Fruit fly (Drosophila melanogaster) whole organism, embryonic: ENCODE results near the gene JMJD5.
A peak's percentile ranks its signal among the peaks of the same experiment; 100 is the strongest.

Experiments used
- Aef1 ChIP-seq: fragments of 200-800 bp; sonication (Bioruptor generic); IDR thresholded peaks from 3 replicates; pipeline ENCODE4 v1.3.6; 2022; ENCODE audit warnings: missing biosample characterization, missing genetic modification characterization
- Antp ChIP-seq: fragments of 200-800 bp; sonication (Bioruptor generic); optimal IDR thresholded peaks from 3 replicates; lab custom pipeline; 2016; ENCODE audit warnings: missing biosample characterization, missing genetic modification characterization
- B-H1 ChIP-seq: fragments of 200-800 bp; sonication (Bioruptor generic); IDR thresholded peaks from 3 replicates; pipeline ENCODE4 v1.3.6; 2022; ENCODE audit warnings: missing biosample characterization, missing genetic modification characterization
- Blimp-1 ChIP-seq: fragments of 200-800 bp; sonication (Bioruptor generic); optimal IDR thresholded peaks from 3 replicates; lab custom pipeline; 2018; ENCODE audit warnings: missing biosample characterization, missing genetic modification characterization, mild to moderate bottlenecking, moderate library complexity, missing genetic modification reagents
- CG10321 ChIP-seq: fragments of 200-800 bp; sonication (Bioruptor generic); IDR thresholded peaks from 2 replicates; pipeline ENCODE4 v1.3.6; 2022; ENCODE audit warnings: missing biosample characterization, missing genetic modification characterization
- CG13775 ChIP-seq: fragments of 200-800 bp; sonication (Bioruptor generic); optimal IDR thresholded peaks from 3 replicates; lab custom pipeline; 2017; ENCODE audit warnings: missing biosample characterization, mild to moderate bottlenecking, missing genetic modification characterization
- CG14050 ChIP-seq: fragments of 200-800 bp; sonication (Bioruptor generic); IDR thresholded peaks from 3 replicates; pipeline ENCODE4 v1.3.6; 2022; ENCODE audit warnings: missing biosample characterization, missing genetic modification characterization
- CG15601 ChIP-seq: fragments of 200-800 bp; sonication (Bioruptor generic); optimal IDR thresholded peaks from 3 replicates; lab custom pipeline; 2019; ENCODE audit warnings: missing biosample characterization, mild to moderate bottlenecking, missing genetic modification characterization, moderate library complexity
- CG17568 ChIP-seq: fragments of 200-800 bp; sonication (Bioruptor generic); optimal IDR thresholded peaks from 2 replicates; lab custom pipeline; 2018; ENCODE audit warnings: missing biosample characterization, mild to moderate bottlenecking, missing genetic modification characterization, moderate library complexity
- CG18619 ChIP-seq: fragments of 200-800 bp; sonication (Bioruptor generic); optimal IDR thresholded peaks from 3 replicates; lab custom pipeline; 2017; ENCODE audit warnings: missing biosample characterization, mild to moderate bottlenecking, missing genetic modification characterization
- CG18764 ChIP-seq: fragments of 200-800 bp; sonication (Bioruptor generic); optimal IDR thresholded peaks from 3 replicates; lab custom pipeline; 2016; ENCODE audit warnings: missing biosample characterization, missing genetic modification characterization
- CG2129 ChIP-seq: fragments of 200-800 bp; sonication (Bioruptor generic); IDR thresholded peaks from 2 replicates; pipeline ENCODE4 v1.3.6; 2022; ENCODE audit warnings: missing biosample characterization, missing genetic modification characterization; ENCODE audit not compliant: partially characterized antibody
- CG3847 ChIP-seq: fragments of 200-800 bp; sonication (Bioruptor generic); IDR thresholded peaks from 2 replicates; pipeline ENCODE4 v1.3.6; 2022; ENCODE audit warnings: missing biosample characterization, missing genetic modification characterization
- CG42726 ChIP-seq: fragments of 200-800 bp; sonication (Bioruptor generic); IDR thresholded peaks from 2 replicates; pipeline ENCODE4 v1.3.6; 2022; ENCODE audit warnings: missing biosample characterization, missing genetic modification characterization; ENCODE audit not compliant: partially characterized antibody
- CG4424 ChIP-seq: fragments of 200-800 bp; sonication (Bioruptor generic); optimal IDR thresholded peaks from 3 replicates; lab custom pipeline; 2016; ENCODE audit warnings: missing biosample characterization, missing genetic modification characterization
- CG6175 ChIP-seq: fragments of 200-800 bp; sonication (Bioruptor generic); IDR thresholded peaks from 3 replicates; pipeline ENCODE4 v1.3.6; 2022; ENCODE audit warnings: missing biosample characterization, missing genetic modification characterization
- CG6854 ChIP-seq: fragments of 200-800 bp; sonication (Bioruptor generic); optimal IDR thresholded peaks from 3 replicates; lab custom pipeline; 2017; ENCODE audit warnings: missing biosample characterization, mild to moderate bottlenecking, missing genetic modification characterization
- CG7928 ChIP-seq: fragments of 200-800 bp; sonication (Bioruptor generic); optimal IDR thresholded peaks from 2 replicates; lab custom pipeline; 2017; ENCODE audit warnings: missing biosample characterization, mild to moderate bottlenecking, missing genetic modification characterization
- CG9797 ChIP-seq: fragments of 200-800 bp; sonication (Bioruptor generic); optimal IDR thresholded peaks from 3 replicates; lab custom pipeline; 2018; ENCODE audit warnings: missing biosample characterization, mild to moderate bottlenecking, missing genetic modification characterization
- CG9817 ChIP-seq: fragments of 200-800 bp; sonication (Bioruptor generic); optimal IDR thresholded peaks from 2 replicates; lab custom pipeline; 2018; ENCODE audit warnings: missing biosample characterization, mild to moderate bottlenecking, missing genetic modification characterization, moderate library complexity
- NK7.1 ChIP-seq: fragments of 200-800 bp; sonication (Bioruptor generic); optimal IDR thresholded peaks from 3 replicates; lab custom pipeline; 2016; ENCODE audit warnings: missing biosample characterization, missing genetic modification characterization
- Rfx ChIP-seq: fragments of 200-800 bp; sonication (Bioruptor generic); IDR thresholded peaks from 2 replicates; pipeline ENCODE4 v1.3.6; 2022; ENCODE audit warnings: missing biosample characterization, missing genetic modification characterization
- Rx ChIP-seq: fragments of 200-800 bp; sonication (Bioruptor generic); IDR thresholded peaks from 2 replicates; pipeline ENCODE4 v1.3.6; 2022; ENCODE audit warnings: missing biosample characterization, missing genetic modification characterization
- Taf1 ChIP-seq: fragments of 200-800 bp; sonication (Bioruptor generic); IDR thresholded peaks from 2 replicates; pipeline ENCODE4 v1.3.6; 2022; ENCODE audit warnings: missing biosample characterization, missing genetic modification characterization
- Tbp ChIP-seq: fragments of >200 bp; optimal IDR thresholded peaks from 2 replicates; lab custom pipeline; 2018; ENCODE audit warnings: missing biosample characterization, missing genetic modification characterization
- ab ChIP-seq: fragments of 200-800 bp; sonication (Bioruptor generic); optimal IDR thresholded peaks from 2 replicates; lab custom pipeline; 2016; ENCODE audit warnings: missing biosample characterization, missing genetic modification characterization
- amos ChIP-seq: fragments of 200-800 bp; sonication (Bioruptor generic); IDR thresholded peaks from 2 replicates; pipeline ENCODE4 v1.3.6; 2022; ENCODE audit warnings: missing biosample characterization, missing genetic modification characterization; ENCODE audit not compliant: partially characterized antibody
- caup ChIP-seq: fragments of 200-800 bp; sonication (Bioruptor generic); optimal IDR thresholded peaks from 3 replicates; lab custom pipeline; 2017; ENCODE audit warnings: missing biosample characterization, mild to moderate bottlenecking, missing genetic modification characterization, moderate library complexity; ENCODE audit not compliant: severe bottlenecking
- chinmo ChIP-seq: fragments of 200-800 bp; sonication (Bioruptor generic); IDR thresholded peaks from 4 replicates; pipeline ENCODE4 v1.3.6; 2022; ENCODE audit warnings: missing biosample characterization, missing genetic modification characterization; ENCODE audit not compliant: partially characterized antibody
- ci ChIP-seq: fragments of 200-800 bp; sonication (Bioruptor generic); IDR thresholded peaks from 3 replicates; pipeline ENCODE4 v1.3.6; 2022; ENCODE audit warnings: missing biosample characterization, missing genetic modification characterization
- cwo ChIP-seq: fragments of 200-800 bp; sonication (Bioruptor generic); optimal IDR thresholded peaks from 3 replicates; lab custom pipeline; 2017; ENCODE audit warnings: missing biosample characterization, missing genetic modification characterization, mild to moderate bottlenecking, moderate library complexity, missing genetic modification reagents
- disco-r ChIP-seq: fragments of 200-800 bp; sonication (Bioruptor generic); optimal IDR thresholded peaks from 2 replicates; lab custom pipeline; 2016; ENCODE audit warnings: missing biosample characterization, missing genetic modification characterization
- gcm2 ChIP-seq: fragments of 200-800 bp; sonication (Bioruptor generic); optimal IDR thresholded peaks from 2 replicates; lab custom pipeline; 2016; ENCODE audit warnings: missing biosample characterization, missing genetic modification characterization
- grn ChIP-seq: fragments of 200-800 bp; sonication (Bioruptor generic); optimal IDR thresholded peaks from 3 replicates; lab custom pipeline; 2017; ENCODE audit warnings: missing biosample characterization, missing genetic modification characterization
- hbn ChIP-seq: fragments of 200-800 bp; sonication (Bioruptor generic); IDR thresholded peaks from 2 replicates; pipeline ENCODE4 v1.3.6; 2022; ENCODE audit warnings: missing biosample characterization, missing genetic modification characterization; ENCODE audit not compliant: partially characterized antibody
- hkb ChIP-seq, 2 experiments: fragments of 200-800 bp in 1 of 2; fragments of >200 bp in 1 of 2; sonication (Bioruptor generic) in 1 of 2; IDR thresholded peaks in 1 of 2; optimal IDR thresholded peaks in 1 of 2; 2 replicates each; pipeline versions ENCODE4 v1.3.6 to Lab custom; 2017 to 2022; ENCODE audit warnings: missing biosample characterization in 1 of 2, missing genetic modification characterization in 1 of 2
- hth ChIP-seq: fragments of >200 bp; optimal IDR thresholded peaks from 2 replicates; lab custom pipeline; 2017; ENCODE audit warnings: inconsistent platforms
- kni ChIP-seq: fragments of 200-800 bp; sonication (Bioruptor generic); optimal IDR thresholded peaks from 3 replicates; lab custom pipeline; 2017; ENCODE audit warnings: mild to moderate bottlenecking, missing biosample characterization, missing genetic modification reagents, missing genetic modification characterization
- nom ChIP-seq: fragments of 200-800 bp; sonication (Bioruptor generic); optimal IDR thresholded peaks from 2 replicates; lab custom pipeline; 2017; ENCODE audit warnings: missing biosample characterization, missing genetic modification characterization, mild to moderate bottlenecking, moderate library complexity, missing genetic modification reagents
- onecut ChIP-seq: fragments of 200-800 bp; sonication (Bioruptor generic); IDR thresholded peaks from 2 replicates; pipeline ENCODE4 v1.3.6; 2022; ENCODE audit warnings: missing biosample characterization, missing genetic modification characterization
- pho ChIP-seq: fragments of 200-800 bp; sonication (Bioruptor generic); optimal IDR thresholded peaks from 2 replicates; lab custom pipeline; 2016; ENCODE audit warnings: missing biosample characterization, missing genetic modification characterization
- pum ChIP-seq: fragments of 200-800 bp; sonication (Bioruptor generic); optimal IDR thresholded peaks from 2 replicates; lab custom pipeline; 2016; ENCODE audit warnings: missing biosample characterization, missing genetic modification characterization
- row ChIP-seq: fragments of 200-800 bp; sonication (Bioruptor generic); IDR thresholded peaks from 3 replicates; pipeline ENCODE4 v1.3.6; 2022; ENCODE audit warnings: missing biosample characterization, missing genetic modification characterization
- schlank ChIP-seq: fragments of 200-800 bp; sonication (Bioruptor generic); optimal IDR thresholded peaks from 2 replicates; lab custom pipeline; 2018; ENCODE audit warnings: missing biosample characterization, mild to moderate bottlenecking, missing genetic modification characterization
- sqz ChIP-seq: fragments of 200-800 bp; sonication (Bioruptor generic); optimal IDR thresholded peaks from 3 replicates; lab custom pipeline; 2018; ENCODE audit warnings: missing biosample characterization, mild to moderate bottlenecking, missing genetic modification characterization
- tap ChIP-seq: fragments of 200-800 bp; optimal IDR thresholded peaks from 3 replicates; lab custom pipeline; 2019; ENCODE audit warnings: missing biosample characterization, mild to moderate bottlenecking, missing genetic modification characterization, moderate library complexity
- trh ChIP-seq: fragments of 200-800 bp; sonication (Bioruptor generic); optimal IDR thresholded peaks from 2 replicates; lab custom pipeline; 2016; ENCODE audit warnings: missing biosample characterization, missing genetic modification characterization
- vvl ChIP-seq: fragments of 200-800 bp; sonication (Bioruptor generic); IDR thresholded peaks from 2 replicates; pipeline ENCODE4 v1.3.6; 2022; ENCODE audit warnings: missing biosample characterization, missing genetic modification characterization

Gene JMJD5

DNA sequence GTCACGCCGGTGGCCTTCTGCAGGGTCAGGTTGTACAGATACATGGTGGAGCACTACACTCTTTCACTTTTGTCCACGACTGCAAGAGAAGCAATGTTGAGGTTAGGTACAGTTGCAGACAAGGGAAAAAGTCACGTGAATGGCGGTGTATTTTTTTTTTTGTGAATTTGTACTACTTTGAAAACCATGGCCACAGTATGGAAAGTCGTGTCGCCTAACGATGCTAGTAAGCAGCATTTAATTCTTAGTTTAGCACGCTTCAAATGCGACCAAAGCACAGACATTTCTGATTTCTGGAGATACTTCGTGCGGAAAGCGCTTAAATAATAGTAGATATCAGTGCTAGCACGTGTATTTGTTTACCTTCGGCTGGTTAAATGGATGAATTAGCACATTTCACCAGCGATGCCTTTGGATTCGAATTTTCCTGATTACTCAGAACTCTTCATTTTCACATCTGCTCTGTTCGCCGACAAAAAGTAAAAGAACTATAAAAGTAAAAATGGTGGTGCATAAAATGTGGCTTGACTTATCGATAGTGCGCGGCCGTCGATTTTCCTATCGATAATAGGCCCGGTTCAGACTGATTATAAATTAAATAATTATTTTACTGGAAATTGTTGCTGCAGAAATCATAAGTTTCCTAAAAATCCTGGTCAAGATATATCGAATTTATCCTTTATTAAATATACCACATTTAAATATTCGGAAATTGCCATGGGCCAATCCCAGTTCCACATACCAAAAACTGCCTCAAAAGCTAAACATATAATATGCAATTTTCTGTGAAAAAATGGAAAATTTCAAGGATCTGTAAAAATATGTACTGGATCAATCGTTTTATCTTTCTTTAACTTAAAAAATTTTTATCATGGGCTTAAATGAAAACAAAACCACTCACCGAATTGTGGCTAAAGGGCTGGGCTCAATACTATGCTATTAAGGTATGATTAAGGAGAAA lies 8.0 kb downstream of the JMJD5 start, which contains the start of gene Sf3b3 (continued):
- TF ChIP-seq sqz (GFP tag; lab: Kevin White, UChicago) (peak; percentile 60), kni (GFP tag; lab: Kevin White, UChicago) (no peak), CG6175 (GFP tag; lab: Robert Waterston, UW) (no peak), ab (no peak), hkb (optimal IDR thresholded peaks at IDR 0.05; lab: Kevin White, UChicago) (no peak), hkb (GFP tag; IDR thresholded peaks at IDR 0.05; lab: Robert Waterston, UW) (0 out of 2 replicates have a peak, but pooled peaks have one; percentile 22), CG42726 (GFP tag; lab: Robert Waterston, UW) (peak; percentile 64), grn (GFP tag; lab: Kevin White, UChicago) (no peak), hbn (GFP tag; lab: Robert Waterston, UW) (peak; percentile 25; the same call in 1 of the 2 replicates), onecut (GFP tag; lab: Robert Waterston, UW) (no peak), CG6854 (GFP tag; lab: Kevin White, UChicago) (no peak), CG17568 (GFP tag; lab: Kevin White, UChicago) (no peak), nom (peak; percentile 68), B-H1 (GFP tag; lab: Robert Waterston, UW) (no peak), ci (GFP tag; lab: Robert Waterston, UW) (peak; percentile 41; the same call in 1 of the 3 replicates), CG9817 (tag; lab: Kevin White, UChicago) (no peak), CG2129 (GFP tag; lab: Robert Waterston, UW) (peak; percentile 24; the same call in 1 of the 2 replicates), Aef1 (GFP tag; lab: Robert Waterston, UW) (no peak), Antp (GFP tag; lab: Kevin White, UChicago) (no peak), amos (peak; percentile 76), pum (no peak), chinmo (0 out of 4 replicates have a peak, but pooled peaks have one; percentile 10), row (GFP tag; lab: Robert Waterston, UW) (peak; percentile 64), CG3847 (GFP tag; lab: Robert Waterston, UW) (no peak), hth (lab: Kevin White, UChicago) (no peak), pho (GFP tag; lab: Kevin White, UChicago) (no peak), CG4424 (GFP tag; lab: Kevin White, UChicago) (peak; percentile 23), Rfx (GFP tag; lab: Robert Waterston, UW) (peak; percentile 66), disco-r (GFP tag; lab: Kevin White, UChicago) (no peak), CG7928 (no peak), CG18764 (GFP tag; lab: Kevin White, UChicago) (no peak), Tbp (GFP tag; lab: Kevin White, UChicago) (no peak), Taf1 (no peak), CG10321 (GFP tag; lab: Robert Waterston, UW) (no peak), caup (no peak), tap (no peak), Blimp-1 (GFP tag; lab: Kevin White, UChicago) (no peak), CG13775 (no peak), trh (no peak), Rx (GFP tag; lab: Robert Waterston, UW) (no peak), CG18619 (GFP tag; lab: Kevin White, UChicago) (no peak), vvl (GFP tag; lab: Robert Waterston, UW) (0 out of 2 replicates have a peak, but pooled peaks have one; percentile 36), CG9797 (GFP tag; lab: Kevin White, UChicago) (no peak), gcm2 (no peak), CG15601 (tag; lab: Kevin White, UChicago) (no peak), cwo (peak; percentile 28), NK7.1 (GFP tag; lab: Kevin White, UChicago) (no peak), CG14050 (GFP tag; lab: Robert Waterston, UW) (no peak), schlank (tag; lab: Kevin White, UChicago) (no peak)
